Fruit fly (Drosophila melanogaster): Measurements from ENCODE around the gene MnM.

Gene MnM

DNA sequence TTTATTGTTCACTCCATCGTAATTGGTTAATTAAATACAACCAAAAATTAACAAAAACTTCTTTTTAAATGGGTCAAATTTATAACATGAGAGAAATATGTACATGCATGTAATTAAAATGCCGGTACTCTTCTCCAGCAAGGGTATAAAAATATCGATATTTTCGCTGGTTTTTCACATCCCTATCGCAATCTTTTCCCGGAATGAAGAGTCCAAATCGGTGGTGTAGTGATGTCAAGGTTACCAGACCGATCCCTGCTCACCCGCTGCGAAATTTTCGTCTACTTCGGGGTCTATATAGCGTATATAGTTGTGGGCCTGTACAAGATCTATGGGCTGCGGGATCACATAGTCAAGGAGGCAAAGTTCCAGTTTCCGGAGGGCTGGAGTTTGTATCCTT, 16.4 kb downstream of the MnM start, which contains the start of gene rasp (continued):
- no peak for TF ChIP-seq knrl (GFP tag; IDR thresholded peaks at IDR 0.05; ENCODE audit: partially characterized antibody)
- no peak for TF ChIP-seq Poxn (GFP tag; IDR thresholded peaks at IDR 0.05)
- no peak for TF ChIP-seq Sry-β (GFP tag; optimal IDR thresholded peaks at IDR 0.05)
- TF ChIP-seq jumu (GFP tag; optimal IDR thresholded peaks at IDR 0.05): no peak
- no peak for TF ChIP-seq CG30020 (tag; optimal IDR thresholded peaks at IDR 0.05)
- no peak for TF ChIP-seq CG17568 (GFP tag; optimal IDR thresholded peaks at IDR 0.05)
- TF ChIP-seq ap (GFP tag; IDR thresholded peaks at IDR 0.05): no peak

DNA sequence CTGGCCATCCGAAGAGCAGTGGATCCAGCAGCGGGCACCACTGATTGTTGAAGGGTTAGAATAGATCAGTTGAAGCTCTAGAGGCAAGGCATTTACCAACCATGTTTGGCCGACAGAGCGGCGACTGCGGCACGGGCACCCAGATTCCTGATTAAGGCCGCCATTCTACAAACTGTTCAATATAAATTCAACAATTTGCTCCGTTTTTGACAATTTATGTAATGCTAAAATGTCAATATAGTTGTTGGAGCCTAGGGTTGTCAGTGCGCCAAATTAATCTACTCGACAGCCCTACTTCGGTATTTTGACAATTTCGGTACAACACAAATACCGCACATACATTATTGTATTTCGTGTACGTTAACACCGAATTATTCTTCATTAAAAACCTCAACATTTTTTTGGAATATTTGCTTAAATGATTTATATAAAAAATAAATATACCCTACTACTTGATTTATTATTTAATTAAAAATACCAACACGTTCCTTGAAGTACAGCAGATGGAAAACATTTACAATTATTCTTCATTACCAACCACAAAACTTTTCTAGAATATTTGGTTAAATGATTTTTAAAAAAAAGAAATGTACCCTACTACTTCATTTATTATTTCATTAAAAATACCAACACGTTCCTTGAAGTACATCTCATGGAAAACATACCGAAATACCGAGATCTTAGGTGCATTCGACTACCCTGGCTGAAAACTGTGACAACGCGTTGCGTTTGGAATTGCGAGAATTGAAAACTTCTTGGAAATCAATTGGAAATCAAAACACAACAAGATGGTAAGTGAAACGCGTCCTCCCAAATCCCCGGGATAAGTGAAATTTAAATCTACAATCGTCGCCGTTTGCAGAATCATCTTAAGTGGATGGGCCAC, 18.8 kb downstream of the MnM start, which contains the start of the genes ND-30 and CG15812:
ND-30 (minus strand) TSS at position 270 of the 886 bp plus-strand sequence.
CG15812 (plus strand) TSS at position 683 of the 886 bp plus-strand sequence.
- TF ChIP-seq Dek (tag; optimal IDR thresholded peaks at IDR 0.05) (no peak), amos (GFP tag; IDR thresholded peaks at IDR 0.05; ENCODE audit: partially characterized antibody) (peak; percentile 7; the same call in 1 of the 2 replicates), otp (GFP tag; IDR thresholded peaks at IDR 0.05) (no peak), prd (optimal IDR thresholded peaks at IDR 0.05) (no peak), prd (GFP tag; IDR thresholded peaks at IDR 0.05) (0 out of 3 replicates have a peak, but pooled peaks have one; percentile 12), CG17912 (GFP tag; optimal IDR thresholded peaks at IDR 0.05) (no peak), CG8281 (tag; optimal IDR thresholded peaks at IDR 0.05) (peak; percentile 60), CG8944 (GFP tag; optimal IDR thresholded peaks at IDR 0.05) (no peak), Dll (GFP tag; IDR thresholded peaks at IDR 0.05; ENCODE audit: partially characterized antibody) (0 out of 4 replicates have a peak, but pooled peaks have one; percentile 14), ewg (GFP tag; optimal IDR thresholded peaks at IDR 0.05) (no peak), dm (GFP tag; optimal IDR thresholded peaks at IDR 0.05) (no peak), tio (GFP tag; optimal IDR thresholded peaks at IDR 0.05) (no peak), HLHmδ (GFP tag; optimal IDR thresholded peaks at IDR 0.05) (no peak), MBD-R2 (GFP tag; IDR thresholded peaks at IDR 0.05) (peak; percentile 69), caup (GFP tag; optimal IDR thresholded peaks at IDR 0.05; ENCODE audit: severe bottlenecking) (no peak), Oaz (GFP tag; IDR thresholded peaks at IDR 0.05) (no peak), insv (GFP tag; optimal IDR thresholded peaks at IDR 0.05) (no peak), CG17328 (GFP tag; IDR thresholded peaks at IDR 0.05) (no peak), Ets65A (GFP tag) (peak; percentile 60), CG6654 (GFP tag; optimal IDR thresholded peaks at IDR 0.05) (no peak), CG2875 (GFP tag; optimal IDR thresholded peaks at IDR 0.05) (no peak), zf30C (GFP tag; optimal IDR thresholded peaks at IDR 0.05) (no peak), GATAe (GFP tag; conservative IDR thresholded peaks at IDR 0.05) (no peak), CG2116 (GFP tag; optimal IDR thresholded peaks at IDR 0.05) (peak; percentile 39), CG15696 (tag; optimal IDR thresholded peaks at IDR 0.05) (peak; percentile 14), Hand (GFP tag; optimal IDR thresholded peaks at IDR 0.05) (no peak), Side (GFP tag; optimal IDR thresholded peaks at IDR 0.05) (no peak), CG9932 (GFP tag; IDR thresholded peaks at IDR 0.05) (0 out of 2 replicates have a peak, but pooled peaks have one; percentile 16), sd (tag; optimal IDR thresholded peaks at IDR 0.05) (no peak), CG2712 (tag; optimal IDR thresholded peaks at IDR 0.05) (peak; percentile 38), tap (tag; optimal IDR thresholded peaks at IDR 0.05) (no peak), chinmo (GFP tag; IDR thresholded peaks at IDR 0.05; ENCODE audit: partially characterized antibody) (0 out of 4 replicates have a peak, but pooled peaks have one; percentile 29), CG12155 (GFP tag; optimal IDR thresholded peaks at IDR 0.05) (no peak), h (optimal IDR thresholded peaks at IDR 0.05) (no peak), ab (GFP tag; optimal IDR thresholded peaks at IDR 0.05) (no peak), Chrac-16 (GFP tag; optimal IDR thresholded peaks at IDR 0.05) (peak; percentile 19), CrebB (tag; optimal IDR thresholded peaks at IDR 0.05) (no peak), exex (tag; optimal IDR thresholded peaks at IDR 0.05) (no peak), wek (GFP tag; optimal IDR thresholded peaks at IDR 0.05) (no peak), CG7357 (GFP tag; IDR thresholded peaks at IDR 0.05) (no peak), sens (GFP tag) (peak; percentile 87)
